Worm (Caenorhabditis elegans): ENCODE data around the gene F02C12.2.

DNA sequence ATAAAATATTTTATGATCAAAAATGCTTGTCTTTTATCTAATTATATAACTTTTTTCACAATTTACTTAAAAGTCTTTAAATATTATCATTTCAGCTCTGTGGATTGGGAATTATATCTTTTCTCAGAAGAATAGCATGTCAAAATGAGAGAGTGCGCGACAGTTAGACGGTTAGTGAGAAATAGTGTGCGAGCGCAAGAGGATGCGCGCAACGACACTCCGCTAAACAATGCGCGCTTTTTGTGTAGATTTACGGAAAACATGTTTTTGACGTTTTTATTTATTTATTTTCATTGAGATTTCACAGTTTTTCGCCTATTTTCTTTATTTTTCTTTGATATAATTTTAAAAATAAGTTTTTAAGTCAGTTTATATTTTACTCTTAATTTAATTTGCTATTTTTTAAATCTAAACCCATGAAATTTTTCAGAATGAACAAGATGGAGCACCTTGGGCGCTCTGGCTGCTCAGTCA lies 2.5 kb downstream of the F02C12.2 start, which contains the start of gene F02C12.3:
- TF ChIP-seq snpc-4 (GFP tag; optimal IDR thresholded peaks at IDR 0.05) (no peak), snpc-4 (tag; optimal IDR thresholded peaks at IDR 0.05) (peak in 1 of 4 experiments; percentile 1), zim-3 (tag; optimal IDR thresholded peaks at IDR 0.05) (no peak), ama-1 (optimal IDR thresholded peaks at IDR 0.05) (no peak), ama-1 (GFP tag; optimal IDR thresholded peaks at IDR 0.05) (no peak), nfya-1 (tag; optimal IDR thresholded peaks at IDR 0.05; ENCODE audit: borderline replicate concordance, insufficient read depth) (no peak), K12H6.12 (tag; optimal IDR thresholded peaks at IDR 0.05) (no peak), attf-3 (GFP tag; conservative IDR thresholded peaks at IDR 0.05) (peak; percentile 99), unc-130 (GFP tag; optimal IDR thresholded peaks at IDR 0.05) (no peak), T26A5.8 (tag; optimal IDR thresholded peaks at IDR 0.05) (no peak), mel-28 (tag; optimal IDR thresholded peaks at IDR 0.05; ENCODE audit: borderline replicate concordance) (no peak)
